Fruit fly (Drosophila melanogaster): ENCODE measurements around the gene CG42502.
A peak's percentile ranks its signal among the peaks of the same experiment; 100 is the strongest.

Gene CG42502

DNA sequence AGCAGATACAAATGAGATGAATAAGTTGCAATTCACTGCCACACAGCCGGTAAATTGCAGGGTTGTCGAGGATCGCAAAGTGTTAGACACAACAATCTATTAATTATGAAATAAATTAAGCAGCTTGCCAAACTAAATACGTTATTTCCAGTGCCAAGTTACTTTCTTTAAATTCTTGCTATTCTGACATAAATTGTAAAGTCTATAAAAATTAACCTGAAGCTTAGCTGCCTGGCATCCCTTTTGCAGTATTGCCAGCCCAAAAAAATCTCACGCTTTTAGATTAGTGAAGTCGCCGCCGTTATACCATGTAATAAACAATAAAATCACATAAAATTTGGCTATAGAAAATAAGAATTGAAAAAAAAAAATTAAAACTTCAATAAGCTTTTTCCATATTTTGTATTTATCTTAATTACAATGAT is 46.6 kb upstream of the CG42502 start (continued):
- peak; percentile 96 for TF ChIP-seq Drgx (GFP tag; IDR thresholded peaks at IDR 0.05)
- no peak for TF ChIP-seq tna (GFP tag; IDR thresholded peaks at IDR 0.05; ENCODE audit: partially characterized antibody)
- peak; percentile 57 for TF ChIP-seq luna (GFP tag; optimal IDR thresholded peaks at IDR 0.05)
- no peak for TF ChIP-seq Dip2 (GFP tag; IDR thresholded peaks at IDR 0.05)
- TF ChIP-seq CG18599 (GFP tag; optimal IDR thresholded peaks at IDR 0.05) = peak; percentile 95
- TF ChIP-seq CG12236 (GFP tag; optimal IDR thresholded peaks at IDR 0.05) = peak; percentile 74
- no peak for TF ChIP-seq CG15479 (GFP tag; optimal IDR thresholded peaks at IDR 0.05)
- peak; percentile 87 for TF ChIP-seq Six4 (GFP tag; optimal IDR thresholded peaks at IDR 0.05)
- TF ChIP-seq CG2129 (GFP tag; IDR thresholded peaks at IDR 0.05; ENCODE audit: partially characterized antibody) = no peak
- TF ChIP-seq CG2199 (GFP tag; IDR thresholded peaks at IDR 0.05) = peak; percentile 89
- TF ChIP-seq cas (GFP tag; IDR thresholded peaks at IDR 0.05) = peak; percentile 78
- peak; percentile 83 for TF ChIP-seq caup (GFP tag; optimal IDR thresholded peaks at IDR 0.05; ENCODE audit: severe bottlenecking)
- TF ChIP-seq Atf3 (GFP tag; optimal IDR thresholded peaks at IDR 0.05) = peak; percentile 81
- TF ChIP-seq HLH4C (GFP tag; IDR thresholded peaks at IDR 0.05; ENCODE audit: partially characterized antibody) = no peak; the same call in 2 of the 3 replicates
- peak; percentile 87 for TF ChIP-seq CG14667 (GFP tag; IDR thresholded peaks at IDR 0.05)
- peak; percentile 69 for TF ChIP-seq Antp (GFP tag; optimal IDR thresholded peaks at IDR 0.05)
- TF ChIP-seq Camta (GFP tag; optimal IDR thresholded peaks at IDR 0.05) = peak; percentile 90
- peak; percentile 96 for TF ChIP-seq lbe (GFP tag; optimal IDR thresholded peaks at IDR 0.05)
- peak; percentile 70; the same call in 1 of the 2 replicates for TF ChIP-seq Doc2 (GFP tag; IDR thresholded peaks at IDR 0.05)
- peak; percentile 69 for TF ChIP-seq CG9727 (GFP tag; optimal IDR thresholded peaks at IDR 0.05)
- TF ChIP-seq crol (GFP tag; IDR thresholded peaks at IDR 0.05) = no peak; the same call in 1 of the 2 replicates
- TF ChIP-seq CG17802 (tag; optimal IDR thresholded peaks at IDR 0.05) = peak; percentile 72
- peak; percentile 73 for TF ChIP-seq Hand (GFP tag; optimal IDR thresholded peaks at IDR 0.05)
- peak; percentile 79 for TF ChIP-seq CG6654 (GFP tag; optimal IDR thresholded peaks at IDR 0.05)
- peak; percentile 71 for TF ChIP-seq CG5180 (GFP tag; optimal IDR thresholded peaks at IDR 0.05)
- peak; percentile 33; the same call in 1 of the 3 replicates for TF ChIP-seq CG11560 (tag; IDR thresholded peaks at IDR 0.05)
- TF ChIP-seq fu2 (GFP tag; optimal IDR thresholded peaks at IDR 0.05) = peak; percentile 82
- TF ChIP-seq CG1233 (GFP tag; optimal IDR thresholded peaks at IDR 0.05) = peak; percentile 90
- TF ChIP-seq CG32532 (GFP tag; IDR thresholded peaks at IDR 0.05) = peak; percentile 95
- peak; percentile 90 for TF ChIP-seq seq (GFP tag; IDR thresholded peaks at IDR 0.05)
- peak; percentile 72; the same call in 2 of the 3 replicates for TF ChIP-seq Mrtf (GFP tag; IDR thresholded peaks at IDR 0.05)
- peak; percentile 86 for TF ChIP-seq ara (GFP tag; IDR thresholded peaks at IDR 0.05)
- TF ChIP-seq Gsc (GFP tag; IDR thresholded peaks at IDR 0.05) = peak; percentile 73
- peak; percentile 30 for TF ChIP-seq btn (GFP tag; optimal IDR thresholded peaks at IDR 0.05)
- TF ChIP-seq shn (GFP tag; optimal IDR thresholded peaks at IDR 0.05) = peak; percentile 81
- TF ChIP-seq sisA (GFP tag; IDR thresholded peaks at IDR 0.05) = peak; percentile 84
- peak; percentile 54 for TF ChIP-seq ERR (GFP tag; optimal IDR thresholded peaks at IDR 0.05)
- TF ChIP-seq Gug (GFP tag; IDR thresholded peaks at IDR 0.05) = peak; percentile 86
- TF ChIP-seq slbo (GFP tag; IDR thresholded peaks at IDR 0.05) = peak; percentile 94
- no peak for TF ChIP-seq gfzf (GFP tag; optimal IDR thresholded peaks at IDR 0.05)
- peak; percentile 16 for TF ChIP-seq ac (GFP tag; optimal IDR thresholded peaks at IDR 0.05)
- TF ChIP-seq CG17568 (GFP tag; optimal IDR thresholded peaks at IDR 0.05) = peak; percentile 89
- peak; percentile 84 for TF ChIP-seq Mad (GFP tag; optimal IDR thresholded peaks at IDR 0.05)
- TF ChIP-seq z (GFP tag; IDR thresholded peaks at IDR 0.05) = 0 out of 3 replicates have a peak, but pooled peaks have one; percentile 35
- TF ChIP-seq Jarid2 (GFP tag; optimal IDR thresholded peaks at IDR 0.05) = peak; percentile 60
- TF ChIP-seq ssp (GFP tag; IDR thresholded peaks at IDR 0.05) = peak; percentile 72
- TF ChIP-seq CG13775 (GFP tag; optimal IDR thresholded peaks at IDR 0.05) = peak; percentile 87
- TF ChIP-seq CG31388 (GFP tag; optimal IDR thresholded peaks at IDR 0.05) = peak; percentile 57
- TF ChIP-seq tgo (GFP tag; IDR thresholded peaks at IDR 0.05) = peak; percentile 82; the same call in 2 of the 3 replicates
- TF ChIP-seq CG8944 (GFP tag; optimal IDR thresholded peaks at IDR 0.05) = peak; percentile 88
- TF ChIP-seq Dek (tag; optimal IDR thresholded peaks at IDR 0.05) = peak; percentile 88
